Worm (Caenorhabditis elegans): ENCODE results near the gene T11B7.2.

T11B7.2 gene

DNA sequence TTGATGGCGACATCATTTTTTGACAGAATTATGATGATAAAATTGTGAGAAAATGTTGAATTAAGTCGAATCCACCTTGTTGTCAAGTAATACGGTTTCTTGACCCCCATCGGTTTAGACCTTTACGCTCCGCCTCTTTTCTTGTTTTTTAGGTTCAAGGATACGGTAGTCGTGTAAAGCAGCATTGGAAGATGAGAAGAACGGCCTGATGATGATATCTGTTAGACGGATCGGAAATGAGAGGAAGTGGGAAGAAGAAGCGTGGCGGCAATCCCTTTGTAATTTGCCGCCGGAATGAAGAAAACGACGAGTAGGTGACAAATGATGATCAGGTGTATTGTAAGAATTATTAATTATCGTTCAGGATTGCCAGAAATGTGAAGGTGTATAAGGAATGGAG lies 35.5 kb upstream of the T11B7.2 start, which contains the start of gene npax-4:
Gene npax-4, minus strand, starts transcription at position 101 of the 400 bp plus-strand sequence.
- TF ChIP-seq rbr-2 (tag; optimal IDR thresholded peaks at IDR 0.05) (no peak), zag-1 (tag; optimal IDR thresholded peaks at IDR 0.05) (no peak)

DNA sequence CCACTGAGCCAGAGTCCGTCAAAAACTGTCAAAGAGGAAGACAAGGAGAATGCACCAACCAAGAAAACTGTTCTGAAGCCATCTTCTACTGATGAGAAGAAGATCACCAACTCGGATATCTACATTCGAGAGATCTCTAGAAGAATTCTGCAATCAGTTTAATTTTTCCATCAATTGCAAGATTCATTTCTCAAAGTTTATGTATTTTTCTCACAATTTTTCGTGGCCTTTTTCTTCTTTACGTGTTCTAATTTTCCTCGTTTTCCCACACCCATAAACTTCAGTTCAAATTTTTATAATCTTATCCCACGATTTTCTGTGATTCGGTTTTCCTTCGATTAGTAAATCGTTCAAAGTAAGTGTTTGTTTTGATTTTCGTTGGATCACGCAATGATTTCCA lies 29.5 kb upstream of the T11B7.2 start, which contains the start of gene hdl-2:
Gene hdl-2, plus strand, starts transcription at position 301 of the 400 bp plus-strand sequence.
- TF ChIP-seq unc-62 (GFP tag; optimal IDR thresholded peaks at IDR 0.05 in 1 of 2) (peak in 1 of 2 experiments; percentile 23), unc-62 (tag; optimal IDR thresholded peaks at IDR 0.05) (no peak), nhr-25 (tag; optimal IDR thresholded peaks at IDR 0.05; ENCODE audit: borderline replicate concordance, insufficient read depth) (no peak), D1046.2 (GFP tag; IDR thresholded peaks at IDR 0.05) (no peak)

DNA sequence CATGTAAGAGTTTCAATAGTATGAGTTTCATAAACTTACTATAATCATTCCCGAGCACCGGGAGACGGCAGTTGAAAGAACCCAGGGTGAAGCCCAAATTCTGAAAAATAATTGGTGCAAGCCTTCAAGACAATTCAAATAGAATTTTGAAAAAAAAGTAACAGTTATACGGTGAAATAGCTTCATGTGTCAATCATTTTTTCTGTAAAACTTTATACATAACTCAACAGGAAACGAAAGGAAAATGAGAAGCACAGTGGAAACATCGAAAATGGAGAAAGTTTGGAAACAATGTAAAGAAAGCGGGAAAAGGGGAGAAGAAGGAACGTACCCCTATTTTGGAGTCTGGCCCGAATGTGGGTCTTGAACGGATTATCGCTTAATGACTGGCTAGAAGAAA lies 28.6 kb upstream of the T11B7.2 start, which contains the start of gene C09G9.3:
Gene C09G9.3, minus strand, starts transcription at position 101 of the 400 bp plus-strand sequence.
- TF ChIP-seq rbr-2 (tag; optimal IDR thresholded peaks at IDR 0.05), result no peak
- TF ChIP-seq ces-1 (GFP tag; optimal IDR thresholded peaks at IDR 0.05), result no peak
- no peak for TF ChIP-seq mxl-3 (GFP tag; optimal IDR thresholded peaks at IDR 0.05)
- no peak for TF ChIP-seq vab-7 (GFP tag; IDR thresholded peaks at IDR 0.05)
- no peak for TF ChIP-seq nhr-42 (GFP tag; IDR thresholded peaks at IDR 0.05)
- no peak for TF ChIP-seq mdl-1 (tag; optimal IDR thresholded peaks at IDR 0.05)

DNA sequence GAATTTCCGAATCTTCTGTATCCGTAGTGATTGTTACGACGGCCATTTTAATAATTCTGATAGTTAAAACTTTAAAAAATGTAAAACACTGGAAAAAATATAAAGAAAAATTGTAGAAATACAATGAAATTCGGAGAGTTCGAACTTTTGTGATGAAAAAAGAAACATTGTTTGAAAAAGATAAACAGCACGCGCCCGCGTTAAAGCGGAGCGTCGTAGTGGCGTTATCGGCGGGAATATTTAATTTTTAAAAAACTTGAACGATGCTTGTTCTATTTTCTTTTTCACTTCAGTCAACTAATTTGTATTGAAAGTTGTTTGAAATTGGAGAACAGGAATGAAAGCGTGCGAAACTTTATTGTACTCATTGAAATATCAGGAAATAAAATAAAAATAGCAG lies 25.3 kb upstream of the T11B7.2 start, which contains the start of gene npp-23:
Gene npp-23, minus strand, starts transcription at position 56 of the 400 bp plus-strand sequence.
- TF ChIP-seq mes-2 (tag; optimal IDR thresholded peaks at IDR 0.05; ENCODE audit: poor library complexity, severe bottlenecking), result peak; percentile 62
- no peak for TF ChIP-seq aly-2 (tag; optimal IDR thresholded peaks at IDR 0.05)
- TF ChIP-seq Y48G9A.11 (GFP tag; IDR thresholded peaks at IDR 0.05), result peak; percentile 89
- peak; percentile 96 for TF ChIP-seq T20F7.1 (GFP tag; optimal IDR thresholded peaks at IDR 0.05)
- TF ChIP-seq F10B5.3 (tag; optimal IDR thresholded peaks at IDR 0.05), result no peak
- peak in 1 of 2 experiments; percentile 4 for TF ChIP-seq mdl-1 (tag; optimal IDR thresholded peaks at IDR 0.05)
- no peak for TF ChIP-seq pha-4 (GFP tag; IDR thresholded peaks at IDR 0.05)
- no peak for TF ChIP-seq pha-4 (tag; optimal IDR thresholded peaks at IDR 0.05)
- TF ChIP-seq hlh-30 (tag; optimal IDR thresholded peaks at IDR 0.05; ENCODE audit: insufficient read depth), result peak; percentile 46
- TF ChIP-seq dpl-1 (GFP tag; optimal IDR thresholded peaks at IDR 0.05), result peak; percentile 95
- no peak for TF ChIP-seq zfp-3 (GFP tag; conservative IDR thresholded peaks at IDR 0.05)
- no peak for TF ChIP-seq madf-9 (GFP tag; conservative IDR thresholded peaks at IDR 0.05)

DNA sequence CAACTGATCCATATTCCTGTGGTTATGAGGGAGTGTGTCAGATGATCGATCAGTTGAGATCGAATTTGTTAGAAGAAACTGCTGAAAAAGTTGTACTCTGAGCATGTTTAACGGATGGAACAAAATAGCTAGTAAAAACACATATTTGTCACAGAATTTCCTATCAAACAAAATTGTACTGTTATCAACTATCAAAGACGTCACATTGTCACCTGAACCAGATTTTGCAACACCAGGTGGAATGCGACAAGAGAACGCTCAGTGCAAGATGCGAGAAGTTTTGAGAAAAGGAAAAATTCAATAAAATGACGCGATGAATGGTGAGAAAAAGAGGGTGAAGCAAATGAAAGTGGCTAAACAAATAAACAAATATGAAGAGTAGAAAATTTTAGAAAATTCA lies 23.2 kb upstream of the T11B7.2 start:
- no peak for TF ChIP-seq ztf-7 (tag; optimal IDR thresholded peaks at IDR 0.05)
- TF ChIP-seq unc-62 (GFP tag; optimal IDR thresholded peaks at IDR 0.05 in 1 of 2), result no peak
- TF ChIP-seq unc-62 (tag; optimal IDR thresholded peaks at IDR 0.05), result no peak
- TF ChIP-seq lin-15B (tag; optimal IDR thresholded peaks at IDR 0.05), result no peak
- TF ChIP-seq nhr-28 (tag; optimal IDR thresholded peaks at IDR 0.05), result peak; percentile 67
- no peak for TF ChIP-seq daf-16 (GFP tag; optimal IDR thresholded peaks at IDR 0.05)
- TF ChIP-seq daf-16 (tag; optimal IDR thresholded peaks at IDR 0.05), result peak; percentile 26
- TF ChIP-seq spr-1 (tag; optimal IDR thresholded peaks at IDR 0.05), result no peak
- no peak for TF ChIP-seq Y48G9A.11 (GFP tag; IDR thresholded peaks at IDR 0.05)
- peak; percentile 45 for TF ChIP-seq dve-1 (tag; optimal IDR thresholded peaks at IDR 0.05; ENCODE audit: insufficient read depth)
- no peak for TF ChIP-seq nhr-6 (tag; optimal IDR thresholded peaks at IDR 0.05)
- TF ChIP-seq F10B5.3 (tag; optimal IDR thresholded peaks at IDR 0.05), result no peak
- no peak for TF ChIP-seq lin-13 (GFP tag; optimal IDR thresholded peaks at IDR 0.05)
- TF ChIP-seq mxl-2 (GFP tag; conservative IDR thresholded peaks at IDR 0.05), result no peak
- peak; percentile 46 for TF ChIP-seq hlh-11 (tag; optimal IDR thresholded peaks at IDR 0.05)
- TF ChIP-seq hlh-30 (tag; optimal IDR thresholded peaks at IDR 0.05; ENCODE audit: insufficient read depth), result peak; percentile 13
- no peak for TF ChIP-seq ztf-11 (tag; optimal IDR thresholded peaks at IDR 0.05)
- TF ChIP-seq ctbp-1 (GFP tag; IDR thresholded peaks at IDR 0.05), result no peak
- no peak for TF ChIP-seq dmd-9 (GFP tag; IDR thresholded peaks at IDR 0.05)
- TF ChIP-seq fos-1 (tag; optimal IDR thresholded peaks at IDR 0.05), result no peak
- peak; percentile 13 for TF ChIP-seq dpl-1 (GFP tag; optimal IDR thresholded peaks at IDR 0.05)
- peak; percentile 23 for TF ChIP-seq nhr-77 (tag; optimal IDR thresholded peaks at IDR 0.05)
- TF ChIP-seq nhr-48 (tag; optimal IDR thresholded peaks at IDR 0.05), result no peak
- TF ChIP-seq skn-1 (tag; optimal IDR thresholded peaks at IDR 0.05), result no peak

All from whole organism, L4 larva.